Worm (Caenorhabditis elegans): ENCODE data around the gene Y53F4B.20.

DNA sequence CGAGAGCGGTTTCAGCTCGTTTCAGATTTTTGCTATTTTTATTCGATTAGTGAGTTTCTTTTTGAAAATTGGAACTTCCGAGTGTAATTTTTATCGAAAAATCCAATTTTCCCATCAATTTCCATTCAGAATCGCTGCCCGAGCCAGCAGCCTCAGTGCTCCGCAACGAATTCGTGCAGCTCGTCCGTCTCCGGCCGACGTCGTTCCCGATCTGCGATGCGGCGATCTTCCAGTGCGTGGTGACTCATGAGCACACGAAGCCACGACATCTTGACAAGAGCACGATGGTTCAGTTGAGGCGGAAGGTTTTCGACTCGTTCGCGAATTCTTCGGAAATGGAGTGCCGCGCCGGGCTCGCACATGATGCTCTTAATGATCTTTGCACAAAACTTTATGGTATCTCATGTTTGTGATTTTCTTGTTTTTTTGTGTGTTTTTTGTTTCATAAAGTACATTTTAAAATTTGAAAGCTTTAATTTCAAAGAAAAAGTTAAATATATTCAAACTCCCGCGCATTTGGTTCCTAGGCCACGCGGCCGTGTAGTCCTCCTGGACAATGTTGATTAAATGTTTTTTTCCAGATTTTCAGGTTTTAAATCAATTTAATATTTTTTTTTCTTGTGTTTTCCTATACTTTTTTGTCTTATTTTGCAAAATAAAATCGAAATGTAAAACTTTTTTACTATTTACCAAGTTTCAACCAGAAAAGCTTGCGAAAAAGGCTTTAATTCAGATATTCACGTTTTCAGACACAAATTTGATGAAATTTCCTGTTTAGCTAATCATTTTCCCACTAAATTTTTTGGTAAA lies 5.0 kb downstream of the Y53F4B.20 start:
- TF ChIP-seq tab-1 (GFP tag; IDR thresholded peaks at IDR 0.05) (no peak), T22C8.4 (GFP tag; IDR thresholded peaks at IDR 0.05) (no peak), flt-1 (GFP tag; IDR thresholded peaks at IDR 0.05) (0 out of 2 replicates have a peak, but pooled peaks have one; percentile 48), med-1 (GFP tag; optimal IDR thresholded peaks at IDR 0.05; ENCODE audit: insufficient read depth) (no peak), ztf-23 (GFP tag; IDR thresholded peaks at IDR 0.05) (peak; percentile 66; the same call in 1 of the 2 replicates), cog-1 (tag; optimal IDR thresholded peaks at IDR 0.05) (no peak)

Measured in whole organism, midembryonic.